Fruit fly (Drosophila melanogaster) whole organism, embryonic: Measurements from ENCODE around the gene mxt.

ENCODE experiments used
- Atf-2 ChIP-seq: fragments of 200-800 bp; sonication (Bioruptor generic); optimal IDR thresholded peaks from 2 replicates; lab custom pipeline; 2016; ENCODE audit warnings: missing biosample characterization, missing genetic modification characterization
- B-H2 ChIP-seq: fragments of 200-800 bp; sonication (Bioruptor generic); optimal IDR thresholded peaks from 2 replicates; lab custom pipeline; 2018; ENCODE audit warnings: missing biosample characterization, mild to moderate bottlenecking, missing genetic modification characterization
- BEAF-32 ChIP-seq: fragments of 200-800 bp; sonication (Bioruptor generic); optimal IDR thresholded peaks from 3 replicates; lab custom pipeline; 2017; ENCODE audit warnings: missing biosample characterization, missing genetic modification characterization, mild to moderate bottlenecking, moderate library complexity, missing genetic modification reagents
- CG12071 ChIP-seq: fragments of 200-800 bp; sonication (Bioruptor generic); optimal IDR thresholded peaks from 3 replicates; lab custom pipeline; 2018; ENCODE audit warnings: missing biosample characterization, mild to moderate bottlenecking, missing genetic modification characterization
- CG12659 ChIP-seq: fragments of 200-800 bp; sonication (Bioruptor generic); optimal IDR thresholded peaks from 3 replicates; lab custom pipeline; 2017; ENCODE audit warnings: mild to moderate bottlenecking, missing biosample characterization, missing genetic modification reagents, missing genetic modification characterization
- CG13424 ChIP-seq: fragments of 200-800 bp; sonication (Bioruptor generic); optimal IDR thresholded peaks from 2 replicates; lab custom pipeline; 2019; ENCODE audit warnings: missing biosample characterization, mild to moderate bottlenecking, missing genetic modification characterization, moderate library complexity
- CG14710 ChIP-seq: fragments of 200-800 bp; sonication (Bioruptor generic); optimal IDR thresholded peaks from 3 replicates; lab custom pipeline; 2019; ENCODE audit warnings: missing biosample characterization, mild to moderate bottlenecking, missing genetic modification characterization, moderate library complexity
- CG15479 ChIP-seq: fragments of 200-800 bp; sonication (Bioruptor generic); optimal IDR thresholded peaks from 3 replicates; lab custom pipeline; 2019; ENCODE audit warnings: missing biosample characterization, mild to moderate bottlenecking, missing genetic modification characterization, moderate library complexity
- CG16779 ChIP-seq: fragments of 200-800 bp; sonication (Bioruptor generic); IDR thresholded peaks from 2 replicates; pipeline ENCODE4 v1.3.6; 2022; ENCODE audit warnings: missing biosample characterization, missing genetic modification characterization
- CG2199 ChIP-seq: fragments of 200-800 bp; sonication (Bioruptor generic); IDR thresholded peaks from 3 replicates; pipeline ENCODE4 v1.3.6; 2022; ENCODE audit warnings: missing biosample characterization, missing genetic modification characterization
- CG3065 ChIP-seq: fragments of 200-800 bp; sonication (Bioruptor generic); optimal IDR thresholded peaks from 2 replicates; lab custom pipeline; 2016; ENCODE audit warnings: missing biosample characterization, missing genetic modification characterization
- CG3281 ChIP-seq: fragments of 200-800 bp; sonication (Bioruptor generic); optimal IDR thresholded peaks from 3 replicates; lab custom pipeline; 2017; ENCODE audit warnings: missing biosample characterization, mild to moderate bottlenecking, missing genetic modification characterization
- CG3407 ChIP-seq: fragments of 200-800 bp; sonication (Bioruptor generic); optimal IDR thresholded peaks from 2 replicates; lab custom pipeline; 2018; ENCODE audit warnings: missing biosample characterization, mild to moderate bottlenecking, missing genetic modification characterization
- CG5180 ChIP-seq: fragments of 200-800 bp; sonication (Bioruptor generic); optimal IDR thresholded peaks from 3 replicates; lab custom pipeline; 2017; ENCODE audit warnings: missing biosample characterization, missing genetic modification characterization, mild to moderate bottlenecking, moderate library complexity, missing genetic modification reagents
- CG6683 ChIP-seq: fragments of 200-800 bp; sonication (Bioruptor generic); optimal IDR thresholded peaks from 2 replicates; lab custom pipeline; 2017; ENCODE audit warnings: missing biosample characterization, mild to moderate bottlenecking, missing genetic modification characterization, missing genetic modification reagents
- CG6813 ChIP-seq: fragments of 200-800 bp; sonication (Bioruptor generic); optimal IDR thresholded peaks from 2 replicates; lab custom pipeline; 2017; ENCODE audit warnings: missing biosample characterization, missing genetic modification characterization, mild to moderate bottlenecking, moderate library complexity, missing genetic modification reagents
- CG9727 ChIP-seq: fragments of 200-800 bp; sonication (Bioruptor generic); optimal IDR thresholded peaks from 3 replicates; lab custom pipeline; 2017; ENCODE audit warnings: missing biosample characterization, mild to moderate bottlenecking, missing genetic modification characterization
- CG9797 ChIP-seq: fragments of 200-800 bp; sonication (Bioruptor generic); optimal IDR thresholded peaks from 3 replicates; lab custom pipeline; 2018; ENCODE audit warnings: missing biosample characterization, mild to moderate bottlenecking, missing genetic modification characterization
- D ChIP-seq, 2 experiments: fragments of 200-800 bp in 1 of 2; fragments of >200 bp in 1 of 2; sonication (Bioruptor generic) in 1 of 2; optimal IDR thresholded peaks; 2 replicates in 1 of 2; 3 replicates in 1 of 2; lab custom pipeline; 2017; ENCODE audit warnings: mild to moderate bottlenecking in 1 of 2, missing biosample characterization in 1 of 2, missing genetic modification characterization in 1 of 2, missing genetic modification reagents in 1 of 2
- Fer2 ChIP-seq: fragments of 200-800 bp; sonication (Bioruptor generic); optimal IDR thresholded peaks from 2 replicates; lab custom pipeline; 2018; ENCODE audit warnings: missing biosample characterization, mild to moderate bottlenecking, missing genetic modification characterization, moderate library complexity
- Gug ChIP-seq: fragments of 200-800 bp; sonication (Bioruptor generic); IDR thresholded peaks from 4 replicates; pipeline ENCODE4 v1.3.6; 2022; ENCODE audit warnings: missing biosample characterization, missing genetic modification characterization
- H15 ChIP-seq: fragments of 200-800 bp; sonication (Bioruptor generic); IDR thresholded peaks from 3 replicates; pipeline ENCODE4 v1.3.6; 2022; ENCODE audit warnings: missing biosample characterization, missing genetic modification characterization
- HLH3B ChIP-seq: fragments of 200-800 bp; sonication (Bioruptor generic); IDR thresholded peaks from 2 replicates; pipeline ENCODE4 v1.3.6; 2022; ENCODE audit warnings: missing biosample characterization, missing genetic modification characterization
- Max ChIP-seq: fragments of 200-800 bp; sonication (Bioruptor generic); optimal IDR thresholded peaks from 2 replicates; lab custom pipeline; 2016; ENCODE audit warnings: missing biosample characterization, mild to moderate bottlenecking, missing genetic modification characterization
- Sox100B ChIP-seq: fragments of 200-800 bp; sonication (Bioruptor generic); optimal IDR thresholded peaks from 3 replicates; lab custom pipeline; 2018; ENCODE audit warnings: missing biosample characterization, mild to moderate bottlenecking, missing genetic modification characterization
- ase ChIP-seq: fragments of 200-800 bp; sonication (Bioruptor generic); IDR thresholded peaks from 3 replicates; pipeline ENCODE4 v1.3.6; 2022; ENCODE audit warnings: missing biosample characterization, missing genetic modification characterization
- btn ChIP-seq: fragments of 200-800 bp; sonication (Bioruptor generic); optimal IDR thresholded peaks from 2 replicates; lab custom pipeline; 2016; ENCODE audit warnings: missing biosample characterization, missing genetic modification characterization
- crol ChIP-seq: fragments of 200-800 bp; sonication (Bioruptor generic); IDR thresholded peaks from 2 replicates; pipeline ENCODE4 v1.3.6; 2022; ENCODE audit warnings: missing biosample characterization, missing genetic modification characterization
- ewg ChIP-seq: fragments of 200-800 bp; sonication (Bioruptor generic); optimal IDR thresholded peaks from 3 replicates; lab custom pipeline; 2017; ENCODE audit warnings: mild to moderate bottlenecking, missing biosample characterization, missing genetic modification reagents, missing genetic modification characterization
- exex ChIP-seq: fragments of 200-800 bp; sonication (Bioruptor generic); optimal IDR thresholded peaks from 4 replicates; lab custom pipeline; 2018; ENCODE audit warnings: missing biosample characterization, mild to moderate bottlenecking, missing genetic modification characterization, moderate library complexity
- grn ChIP-seq: fragments of 200-800 bp; sonication (Bioruptor generic); optimal IDR thresholded peaks from 3 replicates; lab custom pipeline; 2017; ENCODE audit warnings: missing biosample characterization, missing genetic modification characterization
- inv ChIP-seq: fragments of 200-800 bp; sonication (Bioruptor generic); IDR thresholded peaks from 2 replicates; pipeline ENCODE4 v1.3.6; 2022; ENCODE audit warnings: missing biosample characterization, missing genetic modification characterization; ENCODE audit not compliant: partially characterized antibody
- kah ChIP-seq: fragments of 200-800 bp; sonication (Bioruptor generic); optimal IDR thresholded peaks from 2 replicates; lab custom pipeline; 2018; ENCODE audit warnings: missing biosample characterization, mild to moderate bottlenecking, missing genetic modification characterization
- lbe ChIP-seq: fragments of 200-800 bp; sonication (Bioruptor generic); optimal IDR thresholded peaks from 2 replicates; lab custom pipeline; 2016; ENCODE audit warnings: missing biosample characterization, mild to moderate bottlenecking, missing genetic modification characterization
- lov ChIP-seq, 2 experiments: fragments of 200-800 bp in 1 of 2; fragments of >200 bp in 1 of 2; sonication (Bioruptor generic) in 1 of 2; IDR thresholded peaks in 1 of 2; optimal IDR thresholded peaks in 1 of 2; 2 replicates in 1 of 2; 3 replicates in 1 of 2; pipeline versions ENCODE4 v1.3.6 to Lab custom; 2017 to 2022; ENCODE audit warnings: missing biosample characterization in 1 of 2, missing genetic modification characterization in 1 of 2
- nerfin-1 ChIP-seq: fragments of 200-800 bp; sonication (Bioruptor generic); optimal IDR thresholded peaks from 3 replicates; lab custom pipeline; 2019; ENCODE audit warnings: missing biosample characterization, mild to moderate bottlenecking, missing genetic modification characterization, moderate library complexity
- oc ChIP-seq: fragments of 200-800 bp; sonication (Bioruptor generic); optimal IDR thresholded peaks from 2 replicates; lab custom pipeline; 2018; ENCODE audit warnings: missing biosample characterization, mild to moderate bottlenecking, missing genetic modification characterization, moderate library complexity
- otp ChIP-seq: fragments of 200-800 bp; sonication (Bioruptor generic); IDR thresholded peaks from 3 replicates; pipeline ENCODE4, ENCODE4 v1.3.6; 2022; ENCODE audit warnings: missing biosample characterization, missing genetic modification characterization
- pros ChIP-seq: fragments of 200-800 bp; sonication (Bioruptor generic); optimal IDR thresholded peaks from 3 replicates; lab custom pipeline; 2019; ENCODE audit warnings: missing biosample characterization, mild to moderate bottlenecking, missing genetic modification characterization, moderate library complexity
- pum ChIP-seq: fragments of 200-800 bp; sonication (Bioruptor generic); optimal IDR thresholded peaks from 2 replicates; lab custom pipeline; 2016; ENCODE audit warnings: missing biosample characterization, missing genetic modification characterization
- repo ChIP-seq: fragments of 200-800 bp; sonication (Bioruptor generic); optimal IDR thresholded peaks from 2 replicates; lab custom pipeline; 2016; ENCODE audit warnings: missing biosample characterization, missing genetic modification characterization
- sqz ChIP-seq: fragments of 200-800 bp; sonication (Bioruptor generic); optimal IDR thresholded peaks from 3 replicates; lab custom pipeline; 2018; ENCODE audit warnings: missing biosample characterization, mild to moderate bottlenecking, missing genetic modification characterization
- stc ChIP-seq: fragments of 200-800 bp; sonication (Bioruptor generic); IDR thresholded peaks from 2 replicates; pipeline ENCODE4 v1.3.6; 2022; ENCODE audit warnings: missing biosample characterization, missing genetic modification characterization
- tll ChIP-seq, 2 experiments: fragments of 200-800 bp in 1 of 2; fragments of >200 bp in 1 of 2; sonication (Bioruptor generic) in 1 of 2; optimal IDR thresholded peaks; 2 replicates each; lab custom pipeline; 2017 to 2019; ENCODE audit warnings: missing biosample characterization in 2 of 2, missing genetic modification characterization in 2 of 2, mild to moderate bottlenecking in 1 of 2, moderate library complexity in 1 of 2
- vnd ChIP-seq: fragments of 200-800 bp; sonication (Bioruptor generic); IDR thresholded peaks from 3 replicates; pipeline ENCODE4 v1.3.6; 2022; ENCODE audit warnings: missing biosample characterization, missing genetic modification characterization; ENCODE audit not compliant: partially characterized antibody
- wek ChIP-seq: fragments of 200-800 bp; sonication (Bioruptor generic); optimal IDR thresholded peaks from 3 replicates; lab custom pipeline; 2018; ENCODE audit warnings: missing biosample characterization, mild to moderate bottlenecking, missing genetic modification characterization, moderate library complexity

mxt gene

dm6 chr2L:4838494-4839320 lies 8.4 kb downstream of the mxt start (continued):
- peak; percentile 42 for TF ChIP-seq CG14710 (tag; lab: Kevin White, UChicago)
- TF ChIP-seq kah (GFP tag; lab: Kevin White, UChicago), result peak; percentile 36
- no peak for TF ChIP-seq CG16779 (GFP tag; lab: Robert Waterston, UW)
- no peak for TF ChIP-seq otp
- no peak for TF ChIP-seq Max (GFP tag; lab: Kevin White, UChicago)
- peak; percentile 16 for TF ChIP-seq CG12659 (GFP tag; lab: Kevin White, UChicago)
- no peak for TF ChIP-seq Gug
- TF ChIP-seq D (optimal IDR thresholded peaks at IDR 0.05; lab: Kevin White, UChicago), result no peak
- TF ChIP-seq D (GFP tag; optimal IDR thresholded peaks at IDR 0.05; lab: Kevin White, UChicago), result peak; percentile 49
- TF ChIP-seq lbe (GFP tag; lab: Kevin White, UChicago), result no peak
- TF ChIP-seq CG5180 (GFP tag; lab: Kevin White, UChicago), result peak; percentile 60
- TF ChIP-seq nerfin-1 (tag; lab: Kevin White, UChicago), result peak; percentile 60
- TF ChIP-seq CG15479 (GFP tag; lab: Kevin White, UChicago), result no peak
- peak; percentile 66 for TF ChIP-seq CG12071 (GFP tag; lab: Kevin White, UChicago)
- peak; percentile 13 for TF ChIP-seq Atf-2 (GFP tag; lab: Kevin White, UChicago)
- TF ChIP-seq CG3407 (GFP tag; lab: Kevin White, UChicago), result peak; percentile 45
- TF ChIP-seq BEAF-32 (GFP tag; lab: Kevin White, UChicago), result no peak
- TF ChIP-seq pum, result no peak
- no peak for TF ChIP-seq CG3281 (GFP tag; lab: Kevin White, UChicago)
- peak; percentile 31; the same call in 1 of the 2 replicates for TF ChIP-seq stc
- TF ChIP-seq CG9797 (GFP tag; lab: Kevin White, UChicago), result no peak
- TF ChIP-seq inv (GFP tag; lab: Robert Waterston, UW), result no peak
- TF ChIP-seq B-H2, result no peak
- TF ChIP-seq crol (GFP tag; lab: Robert Waterston, UW), result peak; percentile 56; the same call in 1 of the 2 replicates
- no peak for TF ChIP-seq lov (optimal IDR thresholded peaks at IDR 0.05; lab: Kevin White, UChicago)
- peak; percentile 67; the same call in 1 of the 3 replicates for TF ChIP-seq lov (GFP tag; IDR thresholded peaks at IDR 0.05; lab: Robert Waterston, UW)
- TF ChIP-seq HLH3B (GFP tag; lab: Robert Waterston, UW), result peak; percentile 15; the same call in 1 of the 2 replicates
- TF ChIP-seq repo (GFP tag; lab: Kevin White, UChicago), result peak; percentile 40
- TF ChIP-seq H15 (GFP tag; lab: Robert Waterston, UW), result no peak
- TF ChIP-seq tll (GFP tag; optimal IDR thresholded peaks at IDR 0.05; lab: Kevin White, UChicago), result peak in 1 of 2 experiments; percentile 64
- peak; percentile 76 for TF ChIP-seq Sox100B
- TF ChIP-seq CG2199 (GFP tag; lab: Robert Waterston, UW), result no peak
- no peak for TF ChIP-seq vnd
- peak; percentile 13 for TF ChIP-seq CG6683 (GFP tag; lab: Kevin White, UChicago)
- no peak for TF ChIP-seq grn (GFP tag; lab: Kevin White, UChicago)
- peak; percentile 71 for TF ChIP-seq CG6813 (GFP tag; lab: Kevin White, UChicago)
- peak; percentile 22 for TF ChIP-seq exex
- TF ChIP-seq ewg (GFP tag; lab: Kevin White, UChicago), result peak; percentile 1
- peak; percentile 59 for TF ChIP-seq oc
- no peak for TF ChIP-seq ase (GFP tag; lab: Robert Waterston, UW)
- TF ChIP-seq pros (GFP tag; lab: Kevin White, UChicago), result no peak
- TF ChIP-seq wek (GFP tag; lab: Kevin White, UChicago), result peak; percentile 63
- no peak for TF ChIP-seq CG3065 (GFP tag; lab: Kevin White, UChicago)
- TF ChIP-seq sqz (GFP tag; lab: Kevin White, UChicago), result peak; percentile 11
- TF ChIP-seq CG13424 (tag; lab: Kevin White, UChicago), result peak; percentile 23
- peak; percentile 8 for TF ChIP-seq CG9727 (GFP tag; lab: Kevin White, UChicago)
- peak; percentile 4 for TF ChIP-seq Fer2 (tag; lab: Kevin White, UChicago)
- TF ChIP-seq btn (GFP tag; lab: Kevin White, UChicago), result peak; percentile 20
